Fruit fly (Drosophila melanogaster) whole organism, wandering third instar larva: ENCODE results near the gene CG40470.

Experiments
- Dfd ChIP-seq: fragments of >200 bp; optimal IDR thresholded peaks from 2 replicates; lab custom pipeline; 2017; ENCODE audit warnings: missing biosample characterization, missing genetic modification characterization
- dmrt93B ChIP-seq: fragments of 200-800 bp; sonication (Bioruptor generic); optimal IDR thresholded peaks from 2 replicates; lab custom pipeline; 2018; ENCODE audit warnings: missing biosample characterization, mild to moderate bottlenecking, missing genetic modification characterization
- h ChIP-seq: fragments of 200-800 bp; sonication (Bioruptor generic); optimal IDR thresholded peaks from 3 replicates; lab custom pipeline; 2016; ENCODE audit warnings: missing biosample characterization, mild to moderate bottlenecking, missing genetic modification characterization
- pan ChIP-seq: fragments of >200 bp; optimal IDR thresholded peaks from 2 replicates; lab custom pipeline; 2017
- rgr ChIP-seq: fragments of 200-800 bp; sonication (Bioruptor generic); optimal IDR thresholded peaks from 3 replicates; lab custom pipeline; 2016; ENCODE audit warnings: missing biosample characterization, mild to moderate bottlenecking, missing genetic modification characterization

- TF ChIP-seq h (GFP tag; lab: Kevin White, UChicago) (no peak), pan (lab: Kevin White, UChicago) (no peak), Dfd (no peak), dmrt93B (GFP tag; lab: Kevin White, UChicago) (no peak), rgr (GFP tag; lab: Kevin White, UChicago) (no peak)
These were observed 43.6 kb upstream of the CG40470 start for dm6 chr3L:24029774-24030173.
